Worm (Caenorhabditis elegans): Measurements from ENCODE around the gene sri-38.

ce11 chrII:2659364-2659763, 48.7 kb downstream of the sri-38 start, which contains the start of gene gcy-21:
- TF ChIP-seq zfh-2 (GFP tag; conservative IDR thresholded peaks at IDR 0.05), result no peak
- no peak for TF ChIP-seq lsy-27 (tag; optimal IDR thresholded peaks at IDR 0.05; ENCODE audit: borderline replicate concordance, insufficient read depth)
- TF ChIP-seq C06A6.2 (GFP tag; conservative IDR thresholded peaks at IDR 0.05), result no peak

All from whole organism, young adult.